Worm (Caenorhabditis elegans) whole organism, L4/young adult: ENCODE data around the gene cpf-1.

Experiments
- W03F9.2 ChIP-seq: fragments of 150-350 bp; optimal IDR thresholded peaks from 2 replicates; lab custom pipeline; 2014; ENCODE audit warnings: missing biosample characterization, missing genetic modification characterization
- dao-5 ChIP-seq: sonication (generic microtip); optimal IDR thresholded peaks from 2 replicates; lab custom pipeline; 2016; ENCODE audit warnings: missing genotype, missing genetic modification characterization, moderate library complexity, missing compliant biosample characterization
- him-1 ChIP-seq: sonication (generic microtip); optimal IDR thresholded peaks from 2 replicates; lab custom pipeline; 2016; ENCODE audit warnings: missing genotype, missing genetic modification reagents, missing genetic modification characterization, missing compliant biosample characterization

Gene cpf-1

DNA sequence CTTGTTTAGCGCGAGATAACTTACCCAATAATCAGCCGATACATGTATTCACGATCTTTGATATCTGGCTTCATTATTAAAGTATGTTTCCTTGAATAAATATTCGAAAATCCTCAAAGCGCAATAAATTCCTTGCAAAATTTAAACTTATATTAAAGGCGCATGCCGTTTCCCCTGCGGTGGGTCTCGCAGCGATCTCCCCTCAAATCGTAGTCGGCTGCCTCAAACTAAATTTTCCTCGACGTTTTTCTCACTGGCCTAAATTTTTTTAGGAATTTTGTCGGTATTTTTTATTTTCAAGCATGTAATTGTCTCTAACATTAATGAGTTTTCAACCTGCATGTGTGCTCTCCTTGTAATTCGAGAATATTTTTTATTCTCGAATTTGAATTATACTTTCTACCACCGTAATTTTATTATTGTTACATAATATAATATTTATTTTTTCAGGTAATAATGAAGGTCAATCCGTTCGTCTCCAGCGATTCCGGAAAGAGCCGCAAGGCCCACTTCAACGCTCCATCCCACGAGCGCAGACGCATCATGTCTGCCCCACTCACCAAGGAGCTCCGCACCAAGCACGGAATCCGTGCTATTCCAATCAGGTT is at the start of gene cpf-1, which contains the start of gene rpl-26:
Gene cpf-1 (minus strand): TSS at position 104 of the 608 bp plus-strand sequence.
Gene rpl-26 (plus strand): TSS at position 449 of the 608 bp plus-strand sequence.
- no peak for TF ChIP-seq W03F9.2 (tag; lab: Kevin White, UChicago)
- TF ChIP-seq him-1 (tag; lab: Kevin White, UChicago), result no peak
- no peak for TF ChIP-seq dao-5

DNA sequence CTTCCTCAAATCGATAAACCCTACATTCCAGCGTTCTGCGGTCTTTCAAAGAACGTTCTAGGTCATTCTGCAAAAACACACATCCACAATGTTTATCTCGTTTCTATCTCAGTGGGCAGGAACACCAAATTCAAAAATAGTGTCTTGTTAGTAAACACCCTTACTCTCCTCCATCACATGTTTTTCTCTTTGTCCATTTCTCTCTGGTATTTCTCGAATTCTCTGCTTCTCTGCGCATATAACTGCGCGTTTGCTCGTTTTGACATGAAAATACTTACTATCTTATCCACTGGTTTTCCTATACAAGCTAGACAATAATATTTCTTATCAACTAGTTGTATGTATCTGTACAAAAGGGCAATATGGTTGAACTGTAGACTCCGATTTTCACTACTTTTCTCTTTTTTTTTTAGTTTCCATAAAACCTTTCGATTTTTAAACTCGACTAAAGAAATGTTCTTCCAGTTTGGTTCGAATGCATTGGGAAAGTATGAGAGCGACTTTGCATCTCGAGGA is 48.5 kb upstream of the cpf-1 start, which contains the start of gene pyr-1:
Gene pyr-1 (plus strand): TSS at position 466 of the 516 bp plus-strand sequence.
- TF ChIP-seq W03F9.2 (tag; lab: Kevin White, UChicago) (no peak), dao-5 (no peak), him-1 (tag; lab: Kevin White, UChicago) (no peak)

DNA sequence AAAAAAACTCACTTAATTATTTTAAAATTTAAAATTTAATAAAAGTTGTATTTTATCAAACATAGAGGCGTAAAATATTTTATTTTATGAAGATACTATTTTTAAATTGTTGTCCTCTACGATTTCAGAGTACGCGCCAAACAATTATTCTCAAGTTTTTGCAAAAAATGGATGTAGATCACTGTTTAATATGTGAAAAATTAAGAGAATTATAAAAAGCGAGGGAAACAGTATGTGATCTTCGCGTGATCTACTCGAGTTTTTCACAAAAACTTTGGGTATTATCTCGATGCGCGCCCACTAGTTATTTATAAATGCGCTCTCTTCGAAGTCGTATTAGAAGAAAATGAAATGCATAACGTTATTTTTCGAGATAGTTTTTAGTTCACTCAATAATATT is 46.6 kb upstream of the cpf-1 start:
- TF ChIP-seq W03F9.2 (tag; lab: Kevin White, UChicago) (no peak), him-1 (tag; lab: Kevin White, UChicago) (no peak), dao-5 (no peak)

DNA sequence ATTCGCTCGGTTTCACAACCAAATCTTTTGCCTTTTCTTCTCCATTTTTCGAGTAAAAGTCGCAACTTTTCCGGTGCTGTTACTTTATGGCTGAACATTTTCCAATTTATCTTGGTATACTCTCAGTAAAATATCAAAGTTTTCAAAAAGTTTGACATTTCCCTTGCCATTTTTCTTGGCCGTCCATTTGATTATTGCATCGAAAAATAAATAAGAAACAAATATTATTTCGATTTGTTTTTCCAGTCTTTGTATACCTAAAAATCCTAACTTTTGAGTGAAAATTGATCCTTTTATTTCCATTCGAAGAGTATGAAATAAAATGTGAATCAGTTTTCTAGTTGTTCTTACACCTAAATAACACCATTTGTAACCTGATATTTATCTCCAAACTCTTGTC is 44.2 kb upstream of the cpf-1 start:
- TF ChIP-seq W03F9.2 (tag; lab: Kevin White, UChicago) (no peak), him-1 (tag; lab: Kevin White, UChicago) (no peak), dao-5 (no peak)

DNA sequence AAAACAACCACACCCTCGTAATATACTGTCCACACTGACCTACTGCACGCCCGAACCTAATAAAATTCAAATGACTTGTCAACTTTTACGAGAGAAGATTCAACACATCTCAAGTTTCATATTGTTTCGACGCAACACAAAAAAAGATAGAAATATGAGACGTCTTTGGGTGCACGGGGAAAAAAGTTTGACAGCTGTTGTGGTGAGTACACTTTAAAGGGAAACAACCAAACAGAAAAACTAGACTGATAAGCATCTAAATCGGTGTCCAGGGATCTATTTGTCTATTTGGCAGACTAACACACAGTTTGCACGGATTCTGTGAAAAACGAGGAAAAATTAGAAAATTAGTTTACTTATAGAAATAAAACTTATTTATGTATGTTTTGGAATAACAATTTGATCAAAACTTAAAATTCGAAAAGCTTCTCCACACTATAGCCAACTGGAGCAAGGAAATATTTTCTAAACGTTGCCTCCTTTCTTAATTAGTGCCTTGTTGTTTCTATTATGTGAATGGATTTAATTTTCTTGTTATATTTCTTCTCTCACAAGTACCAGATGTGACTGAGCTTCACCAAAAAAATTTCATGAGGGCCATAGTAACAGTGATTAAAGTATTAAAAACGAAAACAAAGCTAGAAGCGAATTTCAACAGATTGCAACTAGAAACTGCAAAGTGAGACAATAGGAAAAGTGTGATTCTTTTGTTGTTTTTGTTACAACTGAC is 41.6 kb upstream of the cpf-1 start:
- TF ChIP-seq dao-5 (no peak), W03F9.2 (tag; lab: Kevin White, UChicago) (no peak), him-1 (tag; lab: Kevin White, UChicago) (no peak)

DNA sequence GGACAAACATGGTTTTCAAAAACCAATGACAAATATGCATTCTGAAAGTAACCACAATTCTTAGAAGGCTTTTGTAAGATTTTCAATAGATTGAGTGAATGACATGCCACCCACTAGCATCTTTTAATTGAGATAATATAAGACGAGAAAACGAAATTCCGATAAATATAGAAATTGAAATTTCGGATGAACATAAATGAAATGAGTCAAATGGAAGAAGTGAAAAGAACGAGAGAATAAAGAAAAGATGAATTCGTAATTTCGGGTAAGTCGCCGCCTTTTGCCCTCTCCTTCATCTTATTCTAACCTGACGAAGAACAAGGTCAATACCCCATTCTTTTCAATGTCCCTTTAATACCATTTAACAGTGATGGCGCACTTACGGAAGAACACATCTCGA is 40.1 kb upstream of the cpf-1 start:
- TF ChIP-seq him-1 (tag; lab: Kevin White, UChicago) (no peak), W03F9.2 (tag; lab: Kevin White, UChicago) (no peak), dao-5 (no peak)

DNA sequence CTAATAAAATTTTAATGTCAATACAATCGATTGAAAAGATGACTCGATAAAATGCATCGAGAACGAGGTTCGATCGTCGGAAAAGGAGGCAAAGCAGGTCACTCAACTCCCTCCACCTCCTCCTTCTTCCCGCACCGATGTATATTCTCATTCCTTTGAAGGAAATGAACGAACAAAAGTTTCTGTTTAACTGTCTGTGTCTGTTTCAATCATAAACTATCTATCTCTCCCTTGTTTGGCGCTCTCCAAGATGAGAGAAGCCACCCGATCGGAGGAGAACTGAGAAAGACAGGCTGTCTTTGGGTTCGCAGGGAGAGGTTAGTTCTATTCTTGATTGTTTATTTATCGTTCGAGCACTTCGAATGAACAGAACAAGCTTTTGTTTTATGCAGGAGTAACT is 38.9 kb upstream of the cpf-1 start, which contains the start of gene D2085.7:
Gene D2085.7 (plus strand): TSS at position 251 of the 400 bp plus-strand sequence.
- no peak for TF ChIP-seq dao-5
- TF ChIP-seq him-1 (tag; lab: Kevin White, UChicago), result no peak
- TF ChIP-seq W03F9.2 (tag; lab: Kevin White, UChicago), result no peak

DNA sequence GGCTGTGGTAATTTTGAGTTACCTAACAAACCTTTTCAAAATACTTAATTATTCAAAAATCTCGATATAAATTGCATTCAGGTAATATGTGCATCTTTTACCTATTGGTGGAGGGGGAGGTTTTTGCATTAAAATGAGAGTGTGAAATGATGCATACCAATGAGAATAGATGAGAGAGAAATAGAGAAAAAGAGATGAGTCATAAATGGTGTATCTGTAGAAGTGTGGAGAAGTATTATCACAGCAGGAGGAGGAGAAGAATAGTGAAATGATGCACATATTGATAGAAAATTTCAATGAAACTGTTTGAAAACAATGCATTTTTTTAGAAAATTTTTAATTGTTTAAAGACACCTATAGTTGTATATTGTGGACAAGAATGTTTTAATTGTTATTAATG is 38.3 kb upstream of the cpf-1 start:
- TF ChIP-seq dao-5 (no peak), him-1 (tag; lab: Kevin White, UChicago) (no peak), W03F9.2 (tag; lab: Kevin White, UChicago) (no peak)

DNA sequence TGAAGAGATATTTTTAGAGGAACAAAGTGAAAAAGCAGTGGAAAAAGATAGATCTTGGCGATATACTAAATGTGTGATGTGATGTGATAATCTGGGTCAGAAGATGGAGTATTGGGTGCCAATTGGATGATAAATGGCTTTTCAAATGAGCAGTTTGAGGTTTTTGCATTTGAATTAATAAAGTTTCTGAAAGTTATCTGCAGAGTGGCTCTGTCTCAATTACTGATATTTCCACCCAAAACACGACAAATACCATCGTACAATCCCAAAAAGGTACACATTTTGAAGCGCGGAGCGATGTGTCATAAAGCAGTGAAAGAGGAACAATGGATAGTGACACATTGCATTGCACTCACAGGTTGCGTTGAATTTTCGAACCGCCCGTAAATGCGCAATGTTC is 37.3 kb upstream of the cpf-1 start:
- TF ChIP-seq dao-5, result no peak
- TF ChIP-seq W03F9.2 (tag; lab: Kevin White, UChicago), result no peak
- no peak for TF ChIP-seq him-1 (tag; lab: Kevin White, UChicago)

DNA sequence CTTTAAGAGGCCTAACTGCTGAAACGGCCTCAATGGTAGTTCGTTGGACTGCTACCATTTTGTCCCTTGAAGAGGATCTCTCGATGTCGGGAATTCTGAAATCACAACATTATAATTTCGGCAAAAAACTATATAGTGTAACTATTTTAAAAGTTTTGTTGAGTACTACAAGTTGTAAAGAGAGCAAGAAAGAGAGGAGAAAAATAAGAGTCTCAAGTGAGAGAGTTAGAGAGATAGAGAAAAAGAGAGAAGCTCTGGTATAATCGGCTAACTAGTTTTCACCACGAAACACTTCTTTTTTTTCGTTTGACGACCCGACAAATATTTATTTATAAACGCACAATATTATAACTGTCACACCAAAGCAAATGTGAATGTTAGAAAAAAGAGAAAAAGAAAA is 35.4 kb upstream of the cpf-1 start, which contains the start of gene vab-9:
Gene vab-9 (minus strand): TSS at position 101 of the 400 bp plus-strand sequence.
- no peak for TF ChIP-seq dao-5
- TF ChIP-seq him-1 (tag; lab: Kevin White, UChicago), result no peak
- no peak for TF ChIP-seq W03F9.2 (tag; lab: Kevin White, UChicago)

DNA sequence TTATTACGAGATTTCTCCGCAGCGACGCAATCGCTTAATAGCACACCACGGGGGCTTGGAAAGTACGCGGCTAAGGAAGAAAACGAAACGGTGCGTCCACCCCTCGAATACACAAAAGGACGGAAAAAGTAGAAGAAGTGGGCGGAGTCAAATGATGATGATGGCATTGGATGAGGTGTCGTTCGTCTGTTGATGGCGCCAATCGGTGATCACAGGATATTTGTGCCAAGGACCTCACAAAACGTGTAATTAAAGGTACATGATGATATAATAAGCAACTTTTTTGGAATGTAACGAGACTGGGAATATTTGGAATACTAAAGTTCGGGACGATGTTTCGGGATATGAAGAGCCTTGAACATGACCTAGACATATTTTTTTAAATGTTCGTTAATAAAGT is 32.1 kb upstream of the cpf-1 start, which contains the start of gene cutl-12:
Gene cutl-12 (minus strand): TSS at position 101 of the 400 bp plus-strand sequence.
- TF ChIP-seq dao-5 (no peak), W03F9.2 (tag; lab: Kevin White, UChicago) (no peak), him-1 (tag; lab: Kevin White, UChicago) (no peak)

DNA sequence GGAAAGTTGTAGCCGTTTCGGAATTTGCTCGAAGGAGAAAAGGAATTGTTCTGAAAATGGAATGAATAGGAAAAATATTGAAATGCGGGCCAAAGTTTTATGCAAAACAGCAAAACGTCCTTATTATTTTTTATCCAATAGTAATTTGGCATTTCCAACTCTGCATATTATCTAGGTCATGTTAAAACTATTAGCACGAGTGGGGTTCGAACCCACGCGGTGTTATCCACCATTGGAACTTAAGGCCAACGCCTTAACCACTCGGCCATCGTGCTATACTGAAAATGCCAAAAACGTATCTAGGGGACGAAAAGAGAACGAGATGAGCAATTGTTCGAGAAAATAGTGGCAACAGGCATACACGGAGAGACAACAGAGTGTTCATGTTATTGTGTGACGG is 29.5 kb upstream of the cpf-1 start:
- no peak for TF ChIP-seq dao-5
- TF ChIP-seq W03F9.2 (tag; lab: Kevin White, UChicago), result no peak
- no peak for TF ChIP-seq him-1 (tag; lab: Kevin White, UChicago)

DNA sequence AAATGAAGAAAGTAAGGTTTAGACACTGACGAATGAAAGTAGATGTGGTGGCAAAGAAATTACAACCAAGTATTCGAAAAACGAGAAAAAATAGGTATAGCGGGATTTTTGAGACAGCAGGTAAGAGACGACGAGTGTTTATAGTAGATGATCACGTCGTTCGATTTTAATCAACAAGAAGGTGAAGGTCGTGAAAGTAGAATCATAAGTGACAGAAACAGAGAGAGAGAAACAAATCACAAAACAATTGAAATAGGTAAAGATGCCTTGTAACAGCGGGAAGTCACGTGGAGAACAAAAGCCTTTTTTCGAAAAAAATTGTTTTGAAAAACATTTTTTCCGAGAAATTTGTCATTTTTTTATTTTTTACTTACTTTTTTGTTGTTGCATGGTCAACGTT is 27.8 kb upstream of the cpf-1 start, which contains the start of gene T22C8.6:
Gene T22C8.6 (minus strand): TSS at position 194 of the 400 bp plus-strand sequence.
- TF ChIP-seq W03F9.2 (tag; lab: Kevin White, UChicago) (no peak), him-1 (tag; lab: Kevin White, UChicago) (no peak), dao-5 (no peak)

DNA sequence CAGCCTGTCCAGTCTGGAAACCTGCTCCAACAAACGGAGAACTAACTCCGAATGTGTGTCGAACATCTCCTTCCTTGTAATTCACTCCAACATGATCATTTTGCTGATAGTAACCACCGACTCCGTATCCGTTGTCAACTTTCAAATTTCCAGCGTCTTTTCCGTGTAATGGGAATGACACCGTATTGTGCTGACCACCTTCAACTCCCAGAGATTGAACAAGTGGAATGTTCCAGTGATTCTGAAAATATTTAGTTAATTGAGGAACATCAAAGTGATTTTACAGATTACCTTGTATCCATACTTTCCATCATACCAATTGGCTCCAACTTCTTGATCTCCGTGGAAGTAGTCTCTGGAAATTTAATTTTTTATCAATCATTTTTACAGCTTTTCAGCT is 25.7 kb upstream of the cpf-1 start:
- TF ChIP-seq W03F9.2 (tag; lab: Kevin White, UChicago) (no peak), dao-5 (no peak), him-1 (tag; lab: Kevin White, UChicago) (no peak)
